Fruit fly (Drosophila melanogaster): ENCODE data around the gene pst.

The pst gene

dm6 chr3L:7334990-7335389 is 25.1 kb downstream of the pst start, which contains the start of the genes wrm1 and wrm2 (continued):
- peak; percentile 7 for TF ChIP-seq CG10979 (tag; optimal IDR thresholded peaks at IDR 0.05)
- TF ChIP-seq CG30020 (tag; optimal IDR thresholded peaks at IDR 0.05): peak; percentile 7
- no peak for TF ChIP-seq HmgZ (tag; optimal IDR thresholded peaks at IDR 0.05)
- no peak for TF ChIP-seq Ptx1 (GFP tag; IDR thresholded peaks at IDR 0.05)
- TF ChIP-seq btn (GFP tag; optimal IDR thresholded peaks at IDR 0.05): no peak
- no peak for TF ChIP-seq CG15696 (tag; optimal IDR thresholded peaks at IDR 0.05)
- TF ChIP-seq CG12219 (GFP tag; optimal IDR thresholded peaks at IDR 0.05): no peak
- no peak for TF ChIP-seq pan (optimal IDR thresholded peaks at IDR 0.05)
- TF ChIP-seq pan (GFP tag; optimal IDR thresholded peaks at IDR 0.05 in 1 of 2, IDR thresholded peaks at IDR 0.05 in 1 of 2): no peak
- peak; percentile 93 for TF ChIP-seq YL-1 (GFP tag; optimal IDR thresholded peaks at IDR 0.05)
- TF ChIP-seq sug (tag; optimal IDR thresholded peaks at IDR 0.05): peak; percentile 19
- TF ChIP-seq Ada2b (GFP tag; IDR thresholded peaks at IDR 0.05): no peak
- TF ChIP-seq CG2129 (GFP tag; IDR thresholded peaks at IDR 0.05; ENCODE audit: partially characterized antibody): peak; percentile 53
- no peak for TF ChIP-seq GATAe (GFP tag; conservative IDR thresholded peaks at IDR 0.05)
- TF ChIP-seq ash1 (GFP tag; optimal IDR thresholded peaks at IDR 0.05): no peak
- TF ChIP-seq Hmr (GFP tag; optimal IDR thresholded peaks at IDR 0.05): no peak
- no peak for TF ChIP-seq zf30C (GFP tag; optimal IDR thresholded peaks at IDR 0.05)
- TF ChIP-seq exex (tag; optimal IDR thresholded peaks at IDR 0.05): no peak
- no peak for TF ChIP-seq sens-2 (GFP tag; IDR thresholded peaks at IDR 0.05)
- no peak for TF ChIP-seq CG33213 (GFP tag; optimal IDR thresholded peaks at IDR 0.05)
- TF ChIP-seq Dref (GFP tag; IDR thresholded peaks at IDR 0.05): peak; percentile 84
- TF ChIP-seq z (GFP tag; IDR thresholded peaks at IDR 0.05): no peak
- TF ChIP-seq pb (GFP tag; optimal IDR thresholded peaks at IDR 0.05): no peak
- TF ChIP-seq Trl (optimal IDR thresholded peaks at IDR 0.05): no peak
- no peak for TF ChIP-seq Trl (GFP tag; optimal IDR thresholded peaks at IDR 0.05)
- TF ChIP-seq Meics (GFP tag; optimal IDR thresholded peaks at IDR 0.05): no peak
- no peak for TF ChIP-seq B-H2 (GFP tag; optimal IDR thresholded peaks at IDR 0.05)
- no peak for TF ChIP-seq az2 (GFP tag; optimal IDR thresholded peaks at IDR 0.05)
- no peak for TF ChIP-seq tio (GFP tag; optimal IDR thresholded peaks at IDR 0.05)
- TF ChIP-seq gsb-n (tag; optimal IDR thresholded peaks at IDR 0.05): peak; percentile 89
- no peak for TF ChIP-seq sc (optimal IDR thresholded peaks at IDR 0.05)
- TF ChIP-seq sc (GFP tag; optimal IDR thresholded peaks at IDR 0.05): no peak
- TF ChIP-seq CG10431 (GFP tag; optimal IDR thresholded peaks at IDR 0.05): no peak
- no peak for TF ChIP-seq CG1792 (GFP tag; optimal IDR thresholded peaks at IDR 0.05)
- no peak for TF ChIP-seq p53 (GFP tag; optimal IDR thresholded peaks at IDR 0.05)
- TF ChIP-seq unpg (GFP tag; optimal IDR thresholded peaks at IDR 0.05): no peak
- TF ChIP-seq inv (GFP tag; IDR thresholded peaks at IDR 0.05; ENCODE audit: partially characterized antibody): no peak
- TF ChIP-seq her (GFP tag; optimal IDR thresholded peaks at IDR 0.05): no peak
- TF ChIP-seq MESR4 (GFP tag; optimal IDR thresholded peaks at IDR 0.05): peak; percentile 98
- no peak for TF ChIP-seq so (GFP tag; IDR thresholded peaks at IDR 0.05)
- no peak for TF ChIP-seq D19B (GFP tag; optimal IDR thresholded peaks at IDR 0.05)
- no peak for TF ChIP-seq CG2875 (GFP tag; optimal IDR thresholded peaks at IDR 0.05)
- TF ChIP-seq sqz (GFP tag; optimal IDR thresholded peaks at IDR 0.05): no peak
- TF ChIP-seq dmrt11E (tag; optimal IDR thresholded peaks at IDR 0.05): no peak
- no peak for TF ChIP-seq klu (GFP tag; IDR thresholded peaks at IDR 0.05)
- no peak for TF ChIP-seq fu2 (GFP tag; optimal IDR thresholded peaks at IDR 0.05)
- TF ChIP-seq nerfin-2 (GFP tag; IDR thresholded peaks at IDR 0.05; ENCODE audit: partially characterized antibody): no peak; the same call in 1 of the 2 replicates
- no peak for TF ChIP-seq CG14014 (GFP tag; IDR thresholded peaks at IDR 0.05)
- peak; percentile 74 for TF ChIP-seq BEAF-32 (GFP tag; optimal IDR thresholded peaks at IDR 0.05)
- no peak for TF ChIP-seq CG15601 (tag; optimal IDR thresholded peaks at IDR 0.05)
- TF ChIP-seq CG9797 (GFP tag; optimal IDR thresholded peaks at IDR 0.05): peak; percentile 25
- no peak for TF ChIP-seq hbn (GFP tag; IDR thresholded peaks at IDR 0.05; ENCODE audit: partially characterized antibody)

All from whole organism, embryonic.